Worm (Caenorhabditis elegans) whole organism, dauer: Measurements from ENCODE around the gene ubxn-3.

Experiments used
- unc-62 ChIP-seq: sonication (generic microtip); optimal IDR thresholded peaks from 2 replicates; lab custom pipeline; 2017; ENCODE audit warnings: missing biosample characterization, missing genetic modification reagents, missing genetic modification characterization

Gene ubxn-3

DNA sequence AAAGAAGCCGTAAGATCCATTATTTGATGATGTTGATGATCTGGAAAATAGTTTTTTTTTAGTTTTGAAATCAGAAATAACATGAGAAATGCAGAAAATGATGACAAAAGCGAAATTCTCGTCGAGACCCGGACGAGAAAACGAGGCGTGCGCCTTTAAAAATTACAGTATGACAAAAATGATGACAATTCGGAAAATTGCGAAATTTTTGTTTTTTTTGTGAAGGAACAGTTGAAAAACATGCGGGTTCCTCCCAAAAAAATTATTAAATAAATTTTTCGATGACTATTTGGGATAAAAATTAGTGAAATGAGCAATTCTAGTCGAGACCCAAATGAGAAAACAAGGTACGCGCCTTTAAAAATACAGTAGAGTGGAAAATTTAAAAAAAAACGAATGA, at the start of gene ubxn-3:
TSS of gene ubxn-3 (minus strand) at position 66 of the 400 bp plus-strand sequence.
- no peak for TF ChIP-seq unc-62 (GFP tag; lab: Kevin White, UChicago)

ce11 chrII:264053-264452, 43.6 kb upstream of the ubxn-3 start, which contains the start of gene B0432.14:
Gene B0432.14 (plus strand): TSS chrII:264353.
- no peak for TF ChIP-seq unc-62 (GFP tag; lab: Kevin White, UChicago)

DNA sequence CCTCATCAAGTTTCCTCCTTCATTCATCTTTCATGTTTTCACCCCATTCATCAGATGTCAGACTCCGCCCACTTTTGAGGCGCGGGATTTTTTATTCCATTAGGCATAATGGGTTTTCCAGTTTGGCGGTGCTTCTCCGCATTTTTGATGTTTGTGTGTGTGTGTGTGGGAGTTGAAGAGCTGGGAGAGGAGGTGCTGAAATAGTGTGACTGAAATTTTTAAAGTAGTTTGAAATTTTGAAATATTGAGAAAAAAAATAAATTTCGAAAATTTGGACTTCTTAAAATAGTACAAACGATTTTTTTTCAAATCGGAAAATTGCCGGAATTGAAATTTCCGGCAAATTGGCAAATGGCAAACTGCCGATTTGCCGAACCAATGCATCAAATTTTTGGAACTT, 43.1 kb upstream of the ubxn-3 start, which contains the start of gene scc-2:
TSS of gene scc-2 (minus strand) at position 101 of the 400 bp plus-strand sequence.
- no peak for TF ChIP-seq unc-62 (GFP tag; lab: Kevin White, UChicago)

- no peak for TF ChIP-seq unc-62 (GFP tag; lab: Kevin White, UChicago)
Observed at ce11 chrII:257519-257918, 37.1 kb upstream of the ubxn-3 start, which contains the start of gene cat-2. Gene cat-2 (plus strand): TSS chrII:257819.

DNA sequence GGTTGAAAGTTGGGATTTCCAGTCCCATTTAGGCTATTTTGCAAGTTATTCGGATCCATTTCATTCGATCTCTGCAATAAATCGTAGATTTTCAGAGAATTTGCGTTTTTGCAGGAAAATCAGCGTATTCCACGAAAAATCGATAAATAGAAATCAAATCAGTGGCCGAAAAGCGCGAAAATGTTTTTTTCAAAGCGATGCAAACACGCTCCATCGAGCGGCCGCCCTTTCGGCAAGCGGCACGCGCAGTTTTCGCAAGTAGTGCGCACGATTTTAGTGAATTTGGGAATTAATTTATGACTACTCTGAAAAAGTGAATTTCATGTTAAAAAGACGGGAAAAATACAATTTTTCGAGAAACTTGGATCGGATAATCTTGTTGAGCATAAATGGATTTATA, 34.7 kb upstream of the ubxn-3 start:
- TF ChIP-seq unc-62 (GFP tag; lab: Kevin White, UChicago): no peak

- TF ChIP-seq unc-62 (GFP tag; lab: Kevin White, UChicago): no peak
Observed at ce11 chrII:247736-248135, 27.3 kb upstream of the ubxn-3 start.

- no peak for TF ChIP-seq unc-62 (GFP tag; lab: Kevin White, UChicago)
Observed at ce11 chrII:240043-240442, 19.6 kb upstream of the ubxn-3 start.

DNA sequence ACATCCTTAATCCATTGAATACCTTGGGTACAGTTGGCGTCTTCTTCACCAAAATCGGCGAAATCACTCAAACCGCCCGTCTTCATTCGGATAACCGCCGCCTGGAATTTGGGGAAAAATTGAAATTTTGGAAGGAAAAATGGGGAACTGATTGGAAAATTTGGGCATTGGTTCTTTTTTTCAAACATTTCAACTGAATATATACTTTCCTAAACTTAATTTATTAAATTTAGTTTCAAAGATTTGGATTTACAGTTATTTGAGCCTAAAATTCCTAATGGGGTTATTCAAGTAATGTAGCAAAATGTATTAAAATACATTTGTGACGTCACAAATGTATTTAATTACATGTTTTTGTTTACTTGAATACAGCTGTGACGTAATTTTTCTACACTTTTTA, 17.3 kb upstream of the ubxn-3 start, which contains the start of gene laat-1:
TSS of gene laat-1 (minus strand) at position 101 of the 400 bp plus-strand sequence.
- no peak for TF ChIP-seq unc-62 (GFP tag; lab: Kevin White, UChicago)

DNA sequence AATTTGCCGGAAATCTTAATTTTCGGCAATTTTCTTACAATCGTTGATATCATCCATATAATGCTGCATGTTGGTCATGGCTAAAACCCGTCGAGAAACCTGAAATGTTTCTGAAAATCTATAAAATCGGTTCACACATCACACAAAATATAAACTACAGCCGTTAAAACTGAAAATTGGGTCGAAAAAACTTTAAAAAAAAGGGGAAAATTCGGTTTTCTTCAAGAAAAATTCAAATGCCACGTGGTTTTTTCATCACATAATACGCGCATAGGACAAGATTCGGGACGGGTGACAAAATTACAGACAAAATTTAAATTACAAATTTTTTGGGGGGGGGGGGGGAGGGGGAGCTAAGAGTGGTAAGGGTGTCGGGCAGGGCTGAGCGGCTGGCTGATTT, 12.2 kb upstream of the ubxn-3 start, which contains the start of gene Y43H11AL.1:
TSS of gene Y43H11AL.1 (minus strand) at position 101 of the 400 bp plus-strand sequence.
- TF ChIP-seq unc-62 (GFP tag; lab: Kevin White, UChicago): no peak

ce11 chrII:221212-221611, 745 bp upstream of the ubxn-3 start:
- TF ChIP-seq unc-62 (GFP tag; lab: Kevin White, UChicago): no peak

ce11 chrII:219846-220503, 492 bp downstream of the ubxn-3 start:
- TF ChIP-seq unc-62 (GFP tag; lab: Kevin White, UChicago): no peak

DNA sequence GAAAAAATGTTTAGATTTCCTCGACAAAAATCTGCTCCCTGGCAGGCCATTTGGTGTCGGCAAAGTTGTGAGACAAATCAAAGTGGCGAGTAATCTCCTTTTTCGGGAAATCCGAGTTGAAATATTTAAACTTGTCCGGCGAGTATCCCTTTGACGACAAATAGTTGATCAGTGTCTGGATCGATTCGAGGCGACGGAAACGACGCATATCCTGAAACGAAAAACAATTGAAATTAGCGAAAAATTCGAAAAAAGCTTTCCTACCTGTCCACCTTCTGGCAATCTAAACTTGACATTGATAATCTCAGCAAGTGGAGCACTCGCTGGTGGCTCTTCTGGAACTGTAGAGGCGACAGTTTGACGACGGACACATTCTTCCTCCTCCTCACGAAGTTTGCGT, 3.2 kb downstream of the ubxn-3 start:
- TF ChIP-seq unc-62 (GFP tag; lab: Kevin White, UChicago): no peak

DNA sequence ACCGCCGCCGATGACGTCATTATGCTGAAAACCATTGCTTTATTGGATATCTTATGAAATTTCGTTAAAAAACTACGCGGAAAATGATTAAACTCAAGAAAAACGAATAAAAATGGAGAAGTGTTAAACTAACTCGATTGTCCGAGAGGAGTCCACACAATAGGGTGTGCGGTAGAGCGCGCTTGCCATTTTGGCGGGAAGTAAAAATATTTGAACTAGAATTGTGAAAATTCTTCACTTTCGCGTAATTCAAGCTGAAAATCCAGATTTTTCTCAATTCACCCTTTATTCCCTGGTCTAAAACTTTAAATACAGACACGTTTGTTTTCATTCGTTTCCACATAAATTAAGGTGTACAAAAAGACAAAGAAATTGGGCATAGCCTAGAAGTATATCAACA, 3.9 kb downstream of the ubxn-3 start, which contains the start of gene F48A11.4:
TSS of gene F48A11.4 (minus strand) at position 24 of the 400 bp plus-strand sequence.
- no peak for TF ChIP-seq unc-62 (GFP tag; lab: Kevin White, UChicago)

ce11 chrII:208097-208496, 12.4 kb downstream of the ubxn-3 start:
- TF ChIP-seq unc-62 (GFP tag; lab: Kevin White, UChicago): no peak

DNA sequence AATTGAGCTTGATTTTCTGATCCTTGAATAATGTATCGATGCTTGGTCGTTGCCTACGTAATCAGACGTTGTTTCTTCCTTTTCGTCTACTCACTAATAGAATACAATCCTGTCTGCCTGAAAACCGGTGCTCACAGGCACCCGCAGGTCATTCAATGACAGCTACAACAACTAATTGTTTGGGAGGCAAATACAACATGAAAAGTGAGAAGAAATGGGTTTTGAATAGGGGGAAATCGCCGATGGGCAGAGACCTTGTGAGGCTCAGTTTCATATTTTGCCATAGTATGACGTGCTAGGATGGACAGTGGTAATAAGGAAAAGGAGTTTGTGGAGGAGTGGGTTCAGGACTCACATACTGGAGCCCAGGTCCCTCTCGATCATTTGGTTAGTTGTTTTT, 23.8 kb downstream of the ubxn-3 start, which contains the start of gene chs-2:
TSS of gene chs-2 (plus strand) at position 301 of the 400 bp plus-strand sequence.
- TF ChIP-seq unc-62 (GFP tag; lab: Kevin White, UChicago): no peak

DNA sequence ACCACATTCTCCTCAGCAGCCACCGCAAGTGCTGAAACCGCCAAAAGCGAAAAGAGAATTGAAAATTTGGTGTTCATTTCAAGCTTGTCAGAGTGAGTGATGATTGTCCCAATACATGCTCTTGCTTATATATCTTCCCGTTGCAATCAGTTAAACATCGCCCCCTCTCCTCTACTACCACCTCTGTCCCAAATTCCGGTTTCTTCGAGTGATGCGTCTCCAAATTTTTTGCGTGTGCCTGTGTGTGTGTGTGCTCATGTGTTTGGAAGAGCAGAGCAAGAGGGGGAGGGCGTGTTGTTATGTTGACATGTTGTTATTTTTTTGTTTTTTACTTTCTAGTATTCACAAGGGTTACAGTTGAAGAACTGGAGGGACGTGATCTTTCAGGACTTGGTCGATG, 26.0 kb downstream of the ubxn-3 start, which contains the start of gene abu-11:
TSS of gene abu-11 (minus strand) at position 101 of the 400 bp plus-strand sequence.
- TF ChIP-seq unc-62 (GFP tag; lab: Kevin White, UChicago): no peak

- TF ChIP-seq unc-62 (GFP tag; lab: Kevin White, UChicago): no peak
Observed at ce11 chrII:192584-192983, 27.9 kb downstream of the ubxn-3 start.
